Fruit fly (Drosophila melanogaster): Measurements from ENCODE around the gene CG32085.

Gene CG32085

dm6 chr3L:11696294-11697116 lies 16.4 kb upstream of the CG32085 start, which contains the start of gene Dph1 (continued):
- TF ChIP-seq jumu (GFP tag; optimal IDR thresholded peaks at IDR 0.05) (peak; percentile 82), CG9817 (tag; optimal IDR thresholded peaks at IDR 0.05) (peak; percentile 66), CG12236 (GFP tag; optimal IDR thresholded peaks at IDR 0.05) (peak; percentile 68), CG10366 (GFP tag; IDR thresholded peaks at IDR 0.05) (peak; percentile 81), Hr78 (GFP tag; optimal IDR thresholded peaks at IDR 0.05) (peak in 1 of 2 experiments; percentile 89), CG6765 (GFP tag; optimal IDR thresholded peaks at IDR 0.05) (peak; percentile 16), MESR4 (GFP tag; optimal IDR thresholded peaks at IDR 0.05) (peak; percentile 54), YL-1 (GFP tag; optimal IDR thresholded peaks at IDR 0.05) (peak; percentile 93), CoRest (tag; optimal IDR thresholded peaks at IDR 0.05) (peak; percentile 77), Rfx (GFP tag; IDR thresholded peaks at IDR 0.05) (peak; percentile 83), CG32767 (GFP tag; IDR thresholded peaks at IDR 0.05) (peak; percentile 86), CG15011 (GFP tag; optimal IDR thresholded peaks at IDR 0.05) (peak; percentile 38), CG14014 (GFP tag; IDR thresholded peaks at IDR 0.05) (peak; percentile 79), CG12744 (GFP tag; optimal IDR thresholded peaks at IDR 0.05) (peak; percentile 42), CG8765 (GFP tag; IDR thresholded peaks at IDR 0.05) (peak; percentile 68), NC2α (GFP tag; optimal IDR thresholded peaks at IDR 0.05) (peak; percentile 79), CG11723 (GFP tag; optimal IDR thresholded peaks at IDR 0.05) (peak; percentile 78), CG34422 (GFP tag; IDR thresholded peaks at IDR 0.05) (peak; percentile 93), tio (GFP tag; optimal IDR thresholded peaks at IDR 0.05) (peak; percentile 58), Bdp1 (GFP tag; optimal IDR thresholded peaks at IDR 0.05) (peak; percentile 75), CG13775 (GFP tag; optimal IDR thresholded peaks at IDR 0.05) (peak; percentile 78), HmgZ (tag; optimal IDR thresholded peaks at IDR 0.05) (peak; percentile 71), CG15601 (tag; optimal IDR thresholded peaks at IDR 0.05) (peak; percentile 65), Dref (GFP tag; IDR thresholded peaks at IDR 0.05) (no peak), CG17829 (tag; optimal IDR thresholded peaks at IDR 0.05) (peak; percentile 82), CG7556 (GFP tag; optimal IDR thresholded peaks at IDR 0.05) (peak; percentile 82), CG14050 (GFP tag; IDR thresholded peaks at IDR 0.05) (peak; percentile 82), Hr3 (GFP tag; optimal IDR thresholded peaks at IDR 0.05) (peak; percentile 65), CG3726 (GFP tag; IDR thresholded peaks at IDR 0.05) (0 out of 3 replicates have a peak, but pooled peaks have one; percentile 81), stc (GFP tag; IDR thresholded peaks at IDR 0.05) (peak; percentile 92), Fer2 (tag; optimal IDR thresholded peaks at IDR 0.05) (no peak), pzg (GFP tag; optimal IDR thresholded peaks at IDR 0.05) (peak; percentile 86), CG6683 (GFP tag; optimal IDR thresholded peaks at IDR 0.05) (peak; percentile 55), CG10979 (tag; optimal IDR thresholded peaks at IDR 0.05) (peak; percentile 88), CG42726 (GFP tag; IDR thresholded peaks at IDR 0.05; ENCODE audit: partially characterized antibody) (no peak), Dbx (GFP tag; IDR thresholded peaks at IDR 0.05) (peak; percentile 48; the same call in 1 of the 3 replicates), lab (GFP tag; optimal IDR thresholded peaks at IDR 0.05) (peak; percentile 88), Atf-2 (GFP tag; optimal IDR thresholded peaks at IDR 0.05) (peak; percentile 81), CG10321 (GFP tag; IDR thresholded peaks at IDR 0.05) (peak; percentile 48; the same call in 1 of the 2 replicates), zen (tag; optimal IDR thresholded peaks at IDR 0.05) (peak; percentile 41), crp (GFP tag; optimal IDR thresholded peaks at IDR 0.05) (peak; percentile 69 to 96), CG17361 (GFP tag; IDR thresholded peaks at IDR 0.05) (peak; percentile 81), CG15514 (GFP tag; optimal IDR thresholded peaks at IDR 0.05) (peak; percentile 100), trh (GFP tag; optimal IDR thresholded peaks at IDR 0.05) (peak; percentile 52), Jarid2 (GFP tag; optimal IDR thresholded peaks at IDR 0.05) (peak; percentile 72), corto (GFP tag; optimal IDR thresholded peaks at IDR 0.05) (peak; percentile 43), jigr1 (GFP tag; IDR thresholded peaks at IDR 0.05) (0 out of 3 replicates have a peak, but pooled peaks have one; percentile 69)

Data from whole organism, embryonic.